Worm (Caenorhabditis elegans): Measurements from ENCODE around the gene K09C6.10.

- TF ChIP-seq jun-1 (tag; optimal IDR thresholded peaks at IDR 0.05) (no peak), Y116A8C.19 (tag; optimal IDR thresholded peaks at IDR 0.05; ENCODE audit: borderline replicate concordance) (no peak), egl-13 (tag; optimal IDR thresholded peaks at IDR 0.05) (no peak), unc-130 (tag; optimal IDR thresholded peaks at IDR 0.05) (no peak), skn-1 (tag; optimal IDR thresholded peaks at IDR 0.05) (no peak), tbx-2 (tag; optimal IDR thresholded peaks at IDR 0.05) (no peak), pag-3 (tag; optimal IDR thresholded peaks at IDR 0.05; ENCODE audit: borderline replicate concordance, insufficient read depth) (no peak), lsy-2 (tag; optimal IDR thresholded peaks at IDR 0.05) (no peak)
Measured at ce11 chrV:849512-849911, 10.3 kb downstream of the K09C6.10 start, which contains the start of gene srbc-12.

All from whole organism, L1 larva.